Fruit fly (Drosophila melanogaster) whole organism, embryonic: ENCODE measurements around the gene Cpr67Fa2.

Source experiments
- CG1233 ChIP-seq: fragments of 200-800 bp; sonication (Bioruptor generic); optimal IDR thresholded peaks from 4 replicates; lab custom pipeline; 2018; ENCODE audit warnings: missing biosample characterization, mild to moderate bottlenecking, missing genetic modification characterization
- CG15269 ChIP-seq: fragments of 200-800 bp; sonication (Bioruptor generic); optimal IDR thresholded peaks from 2 replicates; lab custom pipeline; 2018; ENCODE audit warnings: missing biosample characterization, mild to moderate bottlenecking, missing genetic modification characterization, moderate library complexity
- CG15696 ChIP-seq: fragments of 200-800 bp; sonication (Bioruptor generic); optimal IDR thresholded peaks from 2 replicates; lab custom pipeline; 2019; ENCODE audit warnings: missing biosample characterization, mild to moderate bottlenecking, missing genetic modification characterization, moderate library complexity
- CG32767 ChIP-seq: fragments of 200-800 bp; sonication (Bioruptor generic); IDR thresholded peaks from 2 replicates; pipeline ENCODE4 v1.3.6; 2022; ENCODE audit warnings: missing biosample characterization, missing genetic modification characterization
- CG8089 ChIP-seq: fragments of 200-800 bp; sonication (Bioruptor generic); optimal IDR thresholded peaks from 3 replicates; lab custom pipeline; 2016; ENCODE audit warnings: missing biosample characterization, missing genetic modification characterization
- bigmax ChIP-seq: fragments of 200-800 bp; sonication (Bioruptor generic); optimal IDR thresholded peaks from 2 replicates; lab custom pipeline; 2018; ENCODE audit warnings: missing biosample characterization, mild to moderate bottlenecking, missing genetic modification characterization
- croc ChIP-seq: fragments of 200-800 bp; sonication (Bioruptor generic); conservative IDR thresholded peaks from 3 replicates; pipeline ENCODE4 v1.3.6; 2022; ENCODE audit warnings: missing biosample characterization, missing genetic modification characterization
- disco-r ChIP-seq: fragments of 200-800 bp; sonication (Bioruptor generic); optimal IDR thresholded peaks from 2 replicates; lab custom pipeline; 2016; ENCODE audit warnings: missing biosample characterization, missing genetic modification characterization
- fd64A ChIP-seq: fragments of 200-800 bp; sonication (Bioruptor generic); optimal IDR thresholded peaks from 3 replicates; lab custom pipeline; 2018; ENCODE audit warnings: missing biosample characterization, mild to moderate bottlenecking, missing genetic modification characterization
- fru ChIP-seq: fragments of >200 bp; optimal IDR thresholded peaks from 2 replicates; lab custom pipeline; 2017
- grn ChIP-seq: fragments of 200-800 bp; sonication (Bioruptor generic); optimal IDR thresholded peaks from 3 replicates; lab custom pipeline; 2017; ENCODE audit warnings: missing biosample characterization, missing genetic modification characterization
- ttk ChIP-seq: fragments of 200-800 bp; sonication (Bioruptor generic); IDR thresholded peaks from 2 replicates; pipeline ENCODE4 v2.1.2; 2022; ENCODE audit warnings: missing biosample characterization, missing genetic modification characterization

DNA sequence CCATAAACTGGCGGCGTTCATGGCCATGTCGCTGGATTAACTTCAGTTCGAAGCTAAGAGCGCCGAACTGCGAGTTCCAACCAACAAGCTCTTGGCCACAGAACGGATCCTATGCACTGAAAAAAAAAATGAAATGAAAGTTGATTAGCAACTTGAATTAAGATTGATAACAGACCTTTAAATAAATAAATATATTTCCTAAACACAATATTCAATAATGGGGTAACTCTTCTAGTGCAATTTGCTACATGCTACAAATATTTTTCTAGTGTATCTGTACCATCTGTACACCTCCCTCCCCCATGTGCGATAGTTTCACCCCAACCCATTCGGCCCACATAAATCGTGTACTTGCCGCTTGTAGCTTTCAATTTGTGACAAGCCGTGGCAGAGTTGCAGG lies 18.1 kb downstream of the Cpr67Fa2 start:
- TF ChIP-seq fd64A (GFP tag; lab: Kevin White, UChicago) (no peak), croc (GFP tag; lab: Robert Waterston, UW) (no peak), CG32767 (GFP tag; lab: Robert Waterston, UW) (no peak), CG15696 (tag; lab: Kevin White, UChicago) (no peak), fru (lab: Kevin White, UChicago) (no peak), CG15269 (tag; lab: Kevin White, UChicago) (no peak), CG8089 (GFP tag; lab: Kevin White, UChicago) (no peak), grn (GFP tag; lab: Kevin White, UChicago) (no peak), disco-r (GFP tag; lab: Kevin White, UChicago) (no peak), CG1233 (GFP tag; lab: Kevin White, UChicago) (no peak), ttk (GFP tag; lab: Robert Waterston, UW) (no peak), bigmax (GFP tag; lab: Kevin White, UChicago) (no peak)
